Fruit fly (Drosophila melanogaster) whole organism, embryonic: Measurements from ENCODE around the gene CG14400.

Experiments
- Atf-2 ChIP-seq: fragments of 200-800 bp; sonication (Bioruptor generic); optimal IDR thresholded peaks from 2 replicates; lab custom pipeline; 2016; ENCODE audit warnings: missing biosample characterization, missing genetic modification characterization
- dan ChIP-seq: fragments of 200-800 bp; sonication (Bioruptor generic); IDR thresholded peaks from 2 replicates; pipeline ENCODE4 v1.3.6; 2022; ENCODE audit warnings: missing biosample characterization, missing genetic modification characterization
- esg ChIP-seq: fragments of 200-800 bp; sonication (Bioruptor generic); conservative IDR thresholded peaks from 2 replicates; pipeline ENCODE4 v1.3.6; 2022; ENCODE audit warnings: missing biosample characterization, missing genetic modification characterization
- lola ChIP-seq, 3 experiments: fragments of >200 bp in 2 of 3; fragments of 200-800 bp in 1 of 3; sonication (Bioruptor generic) in 1 of 3; optimal IDR thresholded peaks; 2 replicates each; lab custom pipeline; 2017 to 2019; ENCODE audit warnings: missing biosample characterization in 3 of 3, missing genetic modification characterization in 3 of 3, mild to moderate bottlenecking in 1 of 3, moderate library complexity in 1 of 3
- tup ChIP-seq: fragments of 200-800 bp; sonication (Bioruptor generic); optimal IDR thresholded peaks from 2 replicates; lab custom pipeline; 2016; ENCODE audit warnings: missing biosample characterization, mild to moderate bottlenecking, missing genetic modification characterization, moderate library complexity

dm6 chr2L:20822489-20823195 lies 35.0 kb downstream of the CG14400 start, which contains the start of gene CG9331:
- TF ChIP-seq esg (GFP tag; lab: Robert Waterston, UW), result no peak
- no peak for TF ChIP-seq Atf-2
- no peak for TF ChIP-seq lola (GFP tag; optimal IDR thresholded peaks at IDR 0.05; lab: Kevin White, UChicago)
- TF ChIP-seq tup (GFP tag; lab: Kevin White, UChicago), result no peak
- no peak for TF ChIP-seq dan (GFP tag; lab: Robert Waterston, UW)
